Worm (Caenorhabditis elegans) whole organism, L2 larva: Measurements from ENCODE around the gene cyy-1.

Source experiments
- ZK546.5 ChIP-seq: sonication (generic microtip); optimal IDR thresholded peaks from 2 replicates; lab custom pipeline; 2017; ENCODE audit warnings: missing biosample characterization, missing genetic modification characterization
- ama-1 ChIP-seq: fragments of 150-350 bp; optimal IDR thresholded peaks from 2 replicates; lab custom pipeline; 2018; ENCODE audit warnings: inconsistent platforms
- blmp-1 ChIP-seq: sonication (generic microtip); optimal IDR thresholded peaks from 2 replicates; lab custom pipeline; 2017; ENCODE audit warnings: missing genetic modification characterization, mild to moderate bottlenecking, missing compliant biosample characterization, antibody characterized with exemption, moderate library complexity; ENCODE audit not compliant: insufficient read depth
- crh-2 ChIP-seq: sonication (generic microtip); optimal IDR thresholded peaks from 2 replicates; lab custom pipeline; 2017; ENCODE audit warnings: missing biosample characterization, missing genetic modification characterization
- elt-3 ChIP-seq: sonication (generic microtip); optimal IDR thresholded peaks from 2 replicates; lab custom pipeline; 2017; ENCODE audit warnings: missing biosample characterization, missing genetic modification characterization
- lsy-2 ChIP-seq, 2 experiments: fragments of 150-350 bp in 1 of 2; sonication (generic microtip) in 1 of 2; optimal IDR thresholded peaks; 2 replicates each; lab custom pipeline; 2014 to 2017; ENCODE audit warnings: missing biosample characterization in 2 of 2, missing genetic modification characterization in 2 of 2
- nhr-11 ChIP-seq: fragments of 150-350 bp; optimal IDR thresholded peaks from 2 replicates; lab custom pipeline; 2014; ENCODE audit warnings: missing biosample characterization, missing genetic modification characterization
- nhr-12 ChIP-seq: fragments of 150-350 bp; optimal IDR thresholded peaks from 2 replicates; lab custom pipeline; 2014; ENCODE audit warnings: missing biosample characterization, missing genetic modification characterization
- nhr-25 ChIP-seq: fragments of 150-350 bp; sonication (generic microtip); optimal IDR thresholded peaks from 3 replicates; lab custom pipeline; 2014; ENCODE audit warnings: missing biosample characterization, missing genetic modification characterization
- peb-1 ChIP-seq: fragments of 150-350 bp; optimal IDR thresholded peaks from 2 replicates; lab custom pipeline; 2014; ENCODE audit warnings: missing biosample characterization, missing genetic modification characterization
- unc-39 ChIP-seq: fragments of 150-350 bp; optimal IDR thresholded peaks from 2 replicates; lab custom pipeline; 2014; ENCODE audit warnings: missing biosample characterization, missing genetic modification characterization
- unc-62 ChIP-seq: fragments of 150-350 bp; optimal IDR thresholded peaks from 2 replicates; lab custom pipeline; 2014; ENCODE audit warnings: missing biosample characterization, missing genetic modification reagents, missing genetic modification characterization
- ztf-11 ChIP-seq: sonication (generic microtip); optimal IDR thresholded peaks from 2 replicates; lab custom pipeline; 2017; ENCODE audit warnings: missing biosample characterization, missing genetic modification characterization

DNA sequence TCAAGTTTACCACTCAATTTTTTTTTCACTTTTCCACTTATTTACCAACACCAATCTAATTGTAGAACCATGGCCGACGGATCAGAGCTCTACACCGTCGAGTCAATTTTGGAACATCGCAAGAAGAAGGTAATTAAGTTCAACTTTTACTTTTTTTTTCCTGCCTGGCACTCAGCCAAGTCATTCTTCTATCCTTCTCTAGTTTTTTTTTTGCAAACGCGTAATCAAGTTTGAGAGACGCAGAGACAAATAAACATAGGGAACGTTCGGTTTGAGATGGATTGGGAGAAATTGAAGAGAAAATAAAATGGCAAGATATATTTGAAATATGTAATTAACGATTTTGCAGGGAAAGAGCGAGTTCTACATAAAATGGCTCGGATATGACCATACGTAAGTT is 20.6 kb downstream of the cyy-1 start, which contains the start of gene cec-1:
- TF ChIP-seq peb-1 (tag; lab: Kevin White, UChicago) (no peak), nhr-12 (no peak), blmp-1 (tag; lab: Kevin White, UChicago) (peak; percentile 66), ZK546.5 (tag; lab: Kevin White, UChicago) (no peak), unc-39 (tag; lab: Kevin White, UChicago) (no peak), unc-62 (GFP tag; lab: Kevin White, UChicago) (no peak), ama-1 (lab: Kevin White, UChicago) (no peak), nhr-11 (no peak), elt-3 (tag; lab: Kevin White, UChicago) (no peak), nhr-25 (no peak), ztf-11 (tag; lab: Kevin White, UChicago) (no peak), crh-2 (tag; lab: Kevin White, UChicago) (peak; percentile 14), lsy-2 (tag; optimal IDR thresholded peaks at IDR 0.05; lab: Kevin White, UChicago) (peak in 1 of 2 experiments; percentile 55)
